Worm (Caenorhabditis elegans): ENCODE data around the gene srx-46.

ce11 chrV:9349687-9350086 lies 3.4 kb upstream of the srx-46 start, which contains the start of gene srx-47:
- TF ChIP-seq elt-2 (tag; optimal IDR thresholded peaks at IDR 0.05) (no peak), fkh-2 (tag; optimal IDR thresholded peaks at IDR 0.05) (no peak), fos-1 (tag; optimal IDR thresholded peaks at IDR 0.05) (no peak), fkh-10 (GFP tag; optimal IDR thresholded peaks at IDR 0.05) (no peak)

Measured in whole organism, L3 larva.